Fruit fly (Drosophila melanogaster): ENCODE data around the gene CG33301.

The CG33301 gene

DNA sequence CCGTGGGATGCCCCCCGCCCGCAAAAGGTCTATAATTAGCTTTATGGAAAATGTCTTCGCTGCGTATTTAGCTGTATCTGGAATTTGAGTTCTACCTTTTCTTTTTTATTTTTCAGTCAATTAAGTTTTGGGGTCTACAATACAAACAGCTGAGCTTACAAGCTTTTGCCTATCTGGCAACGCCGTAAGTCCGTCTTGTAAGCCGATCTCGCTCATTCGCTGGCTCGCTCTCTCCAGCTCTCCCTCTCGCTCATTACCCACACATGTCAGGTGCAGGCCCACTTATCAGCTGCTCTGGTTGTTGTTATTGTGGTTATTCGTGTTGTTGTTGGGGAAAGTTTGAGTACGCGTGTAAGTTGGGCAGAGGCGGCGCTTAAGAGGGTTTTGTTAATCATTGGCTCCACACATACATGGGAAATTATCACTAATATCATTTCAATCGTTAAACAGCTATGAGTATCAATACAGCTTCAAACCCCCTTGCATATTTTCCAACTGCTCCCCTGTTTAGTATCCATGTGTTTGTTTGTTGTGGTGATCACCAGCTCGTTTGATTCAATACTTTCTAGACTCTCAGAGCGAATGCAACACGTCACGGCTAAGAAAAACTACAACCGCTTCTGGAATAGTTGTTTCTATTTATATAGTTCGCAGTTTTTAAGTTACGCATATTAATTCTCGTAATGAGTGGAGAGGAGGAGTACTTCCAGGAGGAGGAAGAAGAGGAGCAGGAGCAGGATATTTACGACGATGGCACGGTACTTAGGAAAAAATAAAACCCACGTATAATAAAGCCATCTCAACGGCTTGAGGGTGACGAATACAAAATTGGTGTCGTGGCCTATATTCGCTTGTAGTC lies 39.4 kb upstream of the CG33301 start:
- no peak for TF ChIP-seq Abd-B (GFP tag; optimal IDR thresholded peaks at IDR 0.05)
- peak; percentile 94 for TF ChIP-seq sv (GFP tag; optimal IDR thresholded peaks at IDR 0.05)
- TF ChIP-seq Myc (optimal IDR thresholded peaks at IDR 0.05) = no peak
- TF ChIP-seq br (GFP tag; optimal IDR thresholded peaks at IDR 0.05) = peak; percentile 99
- TF ChIP-seq dmrt93B (GFP tag; optimal IDR thresholded peaks at IDR 0.05) = peak; percentile 98
- peak; percentile 95 for TF ChIP-seq Rel (GFP tag; optimal IDR thresholded peaks at IDR 0.05)
- peak; percentile 87 for TF ChIP-seq Rel (tag; optimal IDR thresholded peaks at IDR 0.05)
- TF ChIP-seq lola (GFP tag; optimal IDR thresholded peaks at IDR 0.05) = no peak
- TF ChIP-seq tai (GFP tag; optimal IDR thresholded peaks at IDR 0.05) = peak; percentile 98
- TF ChIP-seq fru (GFP tag; optimal IDR thresholded peaks at IDR 0.05) = peak; percentile 99
- TF ChIP-seq woc (GFP tag; optimal IDR thresholded peaks at IDR 0.05) = peak; percentile 97
- peak; percentile 99 for TF ChIP-seq HLH106 (tag; optimal IDR thresholded peaks at IDR 0.05)
- TF ChIP-seq Hnf4 (GFP tag; optimal IDR thresholded peaks at IDR 0.05) = peak; percentile 99
- peak; percentile 99 for TF ChIP-seq rgr (GFP tag; optimal IDR thresholded peaks at IDR 0.05)
- no peak for TF ChIP-seq usp (GFP tag; optimal IDR thresholded peaks at IDR 0.05)
- peak; percentile 35 for TF ChIP-seq Vsx2 (GFP tag; optimal IDR thresholded peaks at IDR 0.05; ENCODE audit: partially characterized antibody)
- TF ChIP-seq Hr78 (GFP tag; optimal IDR thresholded peaks at IDR 0.05) = no peak
- peak; percentile 42 to 70 for TF ChIP-seq dl (GFP tag; optimal IDR thresholded peaks at IDR 0.05; ENCODE audit: insufficient read depth in 1 of 2, partially characterized antibody in 2 of 2)
- peak; percentile 95 for TF ChIP-seq jim (GFP tag; optimal IDR thresholded peaks at IDR 0.05)
- TF ChIP-seq Dfd (GFP tag; optimal IDR thresholded peaks at IDR 0.05) = peak; percentile 84
- peak; percentile 100 for TF ChIP-seq OdsH (GFP tag; optimal IDR thresholded peaks at IDR 0.05)
- peak; percentile 100 for TF ChIP-seq ey (GFP tag; optimal IDR thresholded peaks at IDR 0.05)
- TF ChIP-seq Sp1 (GFP tag; optimal IDR thresholded peaks at IDR 0.05) = peak; percentile 98
- TF ChIP-seq Hr83 (GFP tag; optimal IDR thresholded peaks at IDR 0.05; ENCODE audit: poor library complexity, severe bottlenecking) = peak; percentile 99
- TF ChIP-seq pan (optimal IDR thresholded peaks at IDR 0.05) = no peak
- TF ChIP-seq sage (GFP tag; optimal IDR thresholded peaks at IDR 0.05) = peak; percentile 98
- TF ChIP-seq brk (GFP tag; optimal IDR thresholded peaks at IDR 0.05) = peak; percentile 96
- TF ChIP-seq Dif (GFP tag; optimal IDR thresholded peaks at IDR 0.05; ENCODE audit: partially characterized antibody) = peak; percentile 26
- peak; percentile 98 for TF ChIP-seq CG32264 (GFP tag; optimal IDR thresholded peaks at IDR 0.05)
- peak; percentile 97 to 100 for TF ChIP-seq foxo (GFP tag; optimal IDR thresholded peaks at IDR 0.05)
- TF ChIP-seq h (GFP tag; optimal IDR thresholded peaks at IDR 0.05) = peak; percentile 100
- peak; percentile 98 for TF ChIP-seq CG9705 (GFP tag; optimal IDR thresholded peaks at IDR 0.05)
- TF ChIP-seq GATAd (GFP tag; optimal IDR thresholded peaks at IDR 0.05) = peak; percentile 98
- peak; percentile 95 for TF ChIP-seq Mio (GFP tag; optimal IDR thresholded peaks at IDR 0.05)
- TF ChIP-seq psq (GFP tag; optimal IDR thresholded peaks at IDR 0.05) = peak; percentile 98
- peak; percentile 98 for TF ChIP-seq Jra (GFP tag; optimal IDR thresholded peaks at IDR 0.05)
- peak; percentile 96 for TF ChIP-seq dsf (GFP tag; optimal IDR thresholded peaks at IDR 0.05; ENCODE audit: borderline replicate concordance)
- TF ChIP-seq N (GFP tag; optimal IDR thresholded peaks at IDR 0.05) = no peak
- peak; percentile 81 for TF ChIP-seq CrebA (GFP tag; optimal IDR thresholded peaks at IDR 0.05; ENCODE audit: borderline replicate concordance)

- TF ChIP-seq sv (GFP tag; optimal IDR thresholded peaks at IDR 0.05) (no peak), Mio (GFP tag; optimal IDR thresholded peaks at IDR 0.05) (no peak), OdsH (GFP tag; optimal IDR thresholded peaks at IDR 0.05) (no peak), Hr78 (GFP tag; optimal IDR thresholded peaks at IDR 0.05) (no peak), GATAd (GFP tag; optimal IDR thresholded peaks at IDR 0.05) (no peak), woc (GFP tag; optimal IDR thresholded peaks at IDR 0.05) (no peak), jim (GFP tag; optimal IDR thresholded peaks at IDR 0.05) (no peak), brk (GFP tag; optimal IDR thresholded peaks at IDR 0.05) (no peak), ey (GFP tag; optimal IDR thresholded peaks at IDR 0.05) (no peak), Myc (optimal IDR thresholded peaks at IDR 0.05) (no peak), Sp1 (GFP tag; optimal IDR thresholded peaks at IDR 0.05) (no peak)
These were observed 32.0 kb upstream of the CG33301 start, which contains the start of gene CG13131 for dm6 chr2L:10017363-10017762. CG13131 (minus strand) TSS chr2L:10017463.

Measured in whole organism, wandering third instar larva.